Worm (Caenorhabditis elegans) whole organism, young adult: ENCODE measurements around the gene oac-14.

Source experiments
- B0261.1 ChIP-seq: sonication (generic microtip); optimal IDR thresholded peaks from 2 replicates; lab custom pipeline; 2016; ENCODE audit warnings: mild to moderate bottlenecking, missing genetic modification characterization, moderate library complexity, missing compliant biosample characterization
- C06A6.2 ChIP-seq: fragments of 200-800 bp; sonication (Bioruptor generic); conservative IDR thresholded peaks from 2 replicates; pipeline ENCODE4 v1.3.6; 2022; ENCODE audit warnings: missing genetic modification characterization, missing compliant biosample characterization
- F22D6.2 ChIP-seq: sonication (generic microtip); optimal IDR thresholded peaks from 2 replicates; lab custom pipeline; 2016; ENCODE audit warnings: mild to moderate bottlenecking, missing genetic modification characterization, missing compliant biosample characterization
- F23B12.7 ChIP-seq: sonication (generic microtip); optimal IDR thresholded peaks from 2 replicates; lab custom pipeline; 2017; ENCODE audit warnings: missing genetic modification characterization, mild to moderate bottlenecking, missing compliant biosample characterization, antibody characterized with exemption, moderate library complexity; ENCODE audit not compliant: insufficient read depth
- K11D2.4 ChIP-seq: fragments of 200-800 bp; sonication (Bioruptor generic); IDR thresholded peaks from 2 replicates; pipeline ENCODE4 v1.3.6; 2022; ENCODE audit warnings: missing genetic modification reagents, missing genetic modification characterization, missing compliant biosample characterization
- K12H6.12 ChIP-seq: fragments of 200-800 bp; sonication (Bioruptor generic); optimal IDR thresholded peaks from 2 replicates; lab custom pipeline; 2018; ENCODE audit warnings: mild to moderate bottlenecking, missing genetic modification characterization, missing compliant biosample characterization
- Y53F4B.3 ChIP-seq: fragments of 200-800 bp; sonication (Bioruptor generic); IDR thresholded peaks from 2 replicates; pipeline ENCODE4 v1.3.6; 2022; ENCODE audit warnings: missing genetic modification reagents, missing genetic modification characterization, missing compliant biosample characterization
- Y56A3A.18 ChIP-seq: fragments of 200-800 bp; sonication (Bioruptor generic); IDR thresholded peaks from 2 replicates; pipeline ENCODE4 v1.3.6; 2022; ENCODE audit warnings: missing genetic modification reagents, missing genetic modification characterization, missing compliant biosample characterization
- ZK185.1 ChIP-seq: sonication (generic microtip); optimal IDR thresholded peaks from 2 replicates; lab custom pipeline; 2016; ENCODE audit warnings: mild to moderate bottlenecking, missing genetic modification characterization, missing compliant biosample characterization; ENCODE audit not compliant: poor library complexity, severe bottlenecking
- ama-1 ChIP-seq, 3 experiments: fragments of 150-350 bp in 1 of 3; sonication (generic microtip) in 2 of 3; optimal IDR thresholded peaks; 2 replicates each; lab custom pipeline; 2014 to 2018; ENCODE audit warnings: missing biosample characterization in 2 of 3, missing genetic modification characterization in 2 of 3, missing genetic modification reagents in 2 of 3
- athp-1 ChIP-seq: sonication (generic microtip); optimal IDR thresholded peaks from 2 replicates; lab custom pipeline; 2017; ENCODE audit warnings: mild to moderate bottlenecking, missing genetic modification characterization, missing compliant biosample characterization
- attf-5 ChIP-seq: fragments of 200-800 bp; sonication (Bioruptor generic); optimal IDR thresholded peaks from 2 replicates; lab custom pipeline; 2018; ENCODE audit warnings: mild to moderate bottlenecking, missing genetic modification characterization, missing compliant biosample characterization
- ceh-40 ChIP-seq: fragments of 200-800 bp; sonication (Bioruptor generic); IDR thresholded peaks from 2 replicates; pipeline ENCODE4 v1.3.6; 2022; ENCODE audit warnings: missing genetic modification characterization, missing compliant biosample characterization
- chd-7 ChIP-seq: sonication (generic microtip); optimal IDR thresholded peaks from 2 replicates; lab custom pipeline; 2016; ENCODE audit warnings: mild to moderate bottlenecking, missing genetic modification characterization, moderate library complexity, missing compliant biosample characterization
- die-1 ChIP-seq: sonication (generic microtip); optimal IDR thresholded peaks from 2 replicates; lab custom pipeline; 2016; ENCODE audit warnings: missing genotype, mild to moderate bottlenecking, missing genetic modification characterization, missing compliant biosample characterization
- dox-1 ChIP-seq: fragments of 200-800 bp; sonication (Bioruptor generic); IDR thresholded peaks from 2 replicates; pipeline ENCODE4 v1.3.6; 2022; ENCODE audit warnings: missing genetic modification reagents, missing genetic modification characterization, missing compliant biosample characterization
- egl-18 ChIP-seq: fragments of 200-800 bp; sonication (Bioruptor generic); IDR thresholded peaks from 2 replicates; pipeline ENCODE4 v1.3.6; 2022; ENCODE audit warnings: missing genetic modification reagents, missing genetic modification characterization, missing compliant biosample characterization
- egl-44 ChIP-seq: fragments of 200-800 bp; sonication (Bioruptor generic); IDR thresholded peaks from 2 replicates; pipeline ENCODE4 v1.3.6; 2022; ENCODE audit warnings: missing genetic modification reagents, missing genetic modification characterization, missing compliant biosample characterization
- ekl-4 ChIP-seq: fragments of 200-800 bp; sonication (Bioruptor generic); IDR thresholded peaks from 2 replicates; pipeline ENCODE4 v1.3.6; 2022; ENCODE audit warnings: missing genetic modification reagents, missing genetic modification characterization, missing compliant biosample characterization
- gei-17 ChIP-seq: fragments of 200-800 bp; sonication (Bioruptor generic); optimal IDR thresholded peaks from 2 replicates; lab custom pipeline; 2018; ENCODE audit warnings: mild to moderate bottlenecking, missing genetic modification characterization, missing compliant biosample characterization
- hlh-12 ChIP-seq: sonication (generic microtip); optimal IDR thresholded peaks from 2 replicates; lab custom pipeline; 2016; ENCODE audit warnings: missing genetic modification characterization, missing compliant biosample characterization
- hsf-1 ChIP-seq: fragments of 200-800 bp; sonication (Bioruptor generic); IDR thresholded peaks from 2 replicates; pipeline ENCODE4 v1.3.6; 2022; ENCODE audit warnings: missing genetic modification reagents, missing genetic modification characterization, missing compliant biosample characterization
- lag-1 ChIP-seq: fragments of 200-800 bp; sonication (Bioruptor generic); IDR thresholded peaks from 2 replicates; pipeline ENCODE4 v1.3.6; 2022; ENCODE audit warnings: missing genetic modification reagents, missing genetic modification characterization, missing compliant biosample characterization
- let-607 ChIP-seq, 2 experiments: fragments of 200-800 bp in 1 of 2; sonication (Bioruptor generic) in 1 of 2; sonication (generic microtip) in 1 of 2; optimal IDR thresholded peaks; 2 replicates each; lab custom pipeline; 2016 to 2018; ENCODE audit warnings: mild to moderate bottlenecking in 2 of 2, missing compliant biosample characterization in 2 of 2, missing genetic modification characterization in 2 of 2, moderate library complexity in 2 of 2, missing genotype in 1 of 2
- lin-40 ChIP-seq: sonication (generic microtip); optimal IDR thresholded peaks from 2 replicates; lab custom pipeline; 2016; ENCODE audit warnings: missing genetic modification characterization, mild to moderate bottlenecking, missing compliant biosample characterization, missing genotype, missing genetic modification reagents
- lsl-1 ChIP-seq: fragments of 200-800 bp; sonication (Bioruptor generic); optimal IDR thresholded peaks from 2 replicates; lab custom pipeline; 2018; ENCODE audit warnings: mild to moderate bottlenecking, missing genetic modification characterization, moderate library complexity, missing compliant biosample characterization
- lsy-27 ChIP-seq: sonication (generic microtip); optimal IDR thresholded peaks from 2 replicates; lab custom pipeline; 2017; ENCODE audit warnings: missing genetic modification characterization, mild to moderate bottlenecking, missing compliant biosample characterization, antibody characterized with exemption, missing genotype, borderline replicate concordance; ENCODE audit not compliant: insufficient read depth
- madf-10 ChIP-seq: sonication (generic microtip); optimal IDR thresholded peaks from 2 replicates; lab custom pipeline; 2016; ENCODE audit warnings: mild to moderate bottlenecking, missing genetic modification characterization, missing compliant biosample characterization
- madf-8 ChIP-seq: fragments of 200-800 bp; sonication (Bioruptor generic); conservative IDR thresholded peaks from 2 replicates; pipeline ENCODE4 v1.3.6; 2022; ENCODE audit warnings: missing genetic modification reagents, missing genetic modification characterization, missing compliant biosample characterization
- nfyb-1 ChIP-seq: fragments of 200-800 bp; sonication (Bioruptor generic); IDR thresholded peaks from 2 replicates; pipeline ENCODE4 v1.3.6; 2022; ENCODE audit warnings: missing genetic modification reagents, missing genetic modification characterization, missing compliant biosample characterization
- nhr-179 ChIP-seq: sonication (generic microtip); optimal IDR thresholded peaks from 2 replicates; lab custom pipeline; 2016; ENCODE audit warnings: mild to moderate bottlenecking, missing genetic modification characterization, missing compliant biosample characterization
- nhr-27 ChIP-seq: fragments of 200-800 bp; sonication (Bioruptor generic); optimal IDR thresholded peaks from 2 replicates; lab custom pipeline; 2018; ENCODE audit warnings: mild to moderate bottlenecking, missing genetic modification characterization, moderate library complexity, missing compliant biosample characterization
- nhr-90 ChIP-seq: sonication (generic microtip); optimal IDR thresholded peaks from 2 replicates; lab custom pipeline; 2016; ENCODE audit warnings: missing genotype, mild to moderate bottlenecking, missing genetic modification characterization, missing compliant biosample characterization
- pbrm-1 ChIP-seq: fragments of 200-800 bp; sonication (Bioruptor generic); IDR thresholded peaks from 2 replicates; pipeline ENCODE4 v1.3.6; 2022; ENCODE audit warnings: missing genetic modification reagents, missing genetic modification characterization, missing compliant biosample characterization
- pha-4 ChIP-seq: fragments of 150-350 bp; sonication (generic microtip); optimal IDR thresholded peaks from 2 replicates; lab custom pipeline; 2014; ENCODE audit warnings: missing biosample characterization, missing genetic modification reagents, missing genetic modification characterization
- rcor-1 ChIP-seq: fragments of 200-800 bp; sonication (Bioruptor generic); IDR thresholded peaks from 2 replicates; pipeline ENCODE4 v1.3.6; 2022; ENCODE audit warnings: missing genetic modification reagents, missing genetic modification characterization, missing compliant biosample characterization
- rec-8 ChIP-seq, 2 experiments: sonication (generic microtip); optimal IDR thresholded peaks; 2 replicates each; lab custom pipeline; 2016; ENCODE audit warnings: mild to moderate bottlenecking in 2 of 2, missing genetic modification characterization in 2 of 2, missing genetic modification reagents in 2 of 2, missing genotype in 2 of 2, missing biosample characterization in 1 of 2, missing compliant biosample characterization in 1 of 2, moderate library complexity in 1 of 2
- rpc-1 ChIP-seq, 2 experiments: fragments of 150-350 bp in 1 of 2; sonication (generic microtip) in 1 of 2; optimal IDR thresholded peaks; 2 replicates each; lab custom pipeline; 2014 to 2018; ENCODE audit warnings: missing biosample characterization in 1 of 2, missing genetic modification characterization in 1 of 2, missing genetic modification reagents in 1 of 2, missing genotype in 1 of 2
- snpc-1.1 ChIP-seq: sonication (generic microtip); optimal IDR thresholded peaks from 2 replicates; lab custom pipeline; 2017; ENCODE audit warnings: missing genetic modification characterization, mild to moderate bottlenecking, missing compliant biosample characterization, antibody characterized with exemption, moderate library complexity, missing genotype, missing genetic modification reagents; ENCODE audit not compliant: insufficient read depth
- somi-1 ChIP-seq: fragments of 200-800 bp; sonication (Bioruptor generic); optimal IDR thresholded peaks from 2 replicates; lab custom pipeline; 2018; ENCODE audit warnings: mild to moderate bottlenecking, missing genetic modification characterization, missing compliant biosample characterization
- tbp1 ChIP-seq: fragments of 200-800 bp; sonication (Bioruptor generic); optimal IDR thresholded peaks from 2 replicates; lab custom pipeline; 2018; ENCODE audit warnings: mild to moderate bottlenecking, missing genetic modification characterization, missing compliant biosample characterization
- zfh-2 ChIP-seq: fragments of 200-800 bp; sonication (Bioruptor generic); conservative IDR thresholded peaks from 2 replicates; pipeline ENCODE4 v1.3.6; 2022; ENCODE audit warnings: missing genetic modification reagents, missing genetic modification characterization, missing compliant biosample characterization
- zim-3 ChIP-seq: sonication (generic microtip); optimal IDR thresholded peaks from 2 replicates; lab custom pipeline; 2017; ENCODE audit warnings: mild to moderate bottlenecking, missing genetic modification characterization, moderate library complexity, missing compliant biosample characterization
- ztf-18 ChIP-seq: sonication (generic microtip); optimal IDR thresholded peaks from 2 replicates; lab custom pipeline; 2016; ENCODE audit warnings: missing genotype, mild to moderate bottlenecking, missing genetic modification characterization, missing compliant biosample characterization
- ztf-22 ChIP-seq: fragments of 200-800 bp; sonication (Bioruptor generic); optimal IDR thresholded peaks from 2 replicates; lab custom pipeline; 2018; ENCODE audit warnings: mild to moderate bottlenecking, missing genetic modification characterization, moderate library complexity, missing compliant biosample characterization
- ztf-28 ChIP-seq: fragments of 200-800 bp; sonication (Bioruptor generic); IDR thresholded peaks from 2 replicates; pipeline ENCODE4 v1.3.6; 2022; ENCODE audit warnings: missing genetic modification reagents, missing genetic modification characterization, missing compliant biosample characterization
- ztf-3 ChIP-seq: fragments of 200-800 bp; sonication (Bioruptor generic); optimal IDR thresholded peaks from 2 replicates; lab custom pipeline; 2018; ENCODE audit warnings: mild to moderate bottlenecking, missing genetic modification characterization, missing compliant biosample characterization

Gene oac-14

ce11 chrX:10188493-10188895, 46.7 kb upstream of the oac-14 start:
- TF ChIP-seq somi-1 (GFP tag; lab: Kevin White, UChicago) (peak; percentile 34), lin-40 (tag; lab: Kevin White, UChicago) (peak; percentile 85), zim-3 (tag; lab: Kevin White, UChicago) (peak; percentile 23), gei-17 (GFP tag; lab: Kevin White, UChicago) (peak; percentile 18), K11D2.4 (GFP tag; lab: Robert Waterston, UW) (peak; percentile 68), nhr-179 (no peak), rec-8 (tag; optimal IDR thresholded peaks at IDR 0.05; lab: Kevin White, UChicago) (no peak), ztf-22 (GFP tag; lab: Kevin White, UChicago) (no peak), lag-1 (GFP tag; lab: Robert Waterston, UW) (no peak), attf-5 (GFP tag; lab: Kevin White, UChicago) (peak; percentile 59), zfh-2 (peak; percentile 98), ceh-40 (no peak), let-607 (tag; optimal IDR thresholded peaks at IDR 0.05; lab: Kevin White, UChicago) (peak in 1 of 2 experiments; percentile 25), nhr-90 (peak; percentile 54), chd-7 (tag; lab: Kevin White, UChicago) (peak; percentile 44), die-1 (tag; lab: Kevin White, UChicago) (no peak), lsy-27 (no peak), athp-1 (tag; lab: Kevin White, UChicago) (no peak), pbrm-1 (GFP tag; lab: Robert Waterston, UW) (peak; percentile 49; the same call in 1 of the 2 replicates), Y53F4B.3 (GFP tag; lab: Robert Waterston, UW) (no peak), rcor-1 (GFP tag; lab: Robert Waterston, UW) (no peak), F22D6.2 (tag; lab: Kevin White, UChicago) (peak; percentile 50), rpc-1 (optimal IDR thresholded peaks at IDR 0.05; lab: Kevin White, UChicago) (no peak), rpc-1 (tag; optimal IDR thresholded peaks at IDR 0.05; lab: Kevin White, UChicago) (no peak), nhr-27 (no peak), B0261.1 (tag; lab: Kevin White, UChicago) (no peak), egl-44 (GFP tag; lab: Robert Waterston, UW) (no peak), ztf-28 (GFP tag; lab: Robert Waterston, UW) (no peak), C06A6.2 (GFP tag; lab: Robert Waterston, UW) (no peak; the same call in 1 of the 2 replicates), lsl-1 (no peak), F23B12.7 (tag; lab: Kevin White, UChicago) (no peak), ama-1 (optimal IDR thresholded peaks at IDR 0.05; lab: Kevin White, UChicago) (peak; percentile 10), ama-1 (GFP tag; optimal IDR thresholded peaks at IDR 0.05; lab: Kevin White, UChicago) (no peak), madf-8 (no peak), madf-10 (tag; lab: Kevin White, UChicago) (peak; percentile 38), Y56A3A.18 (GFP tag; lab: Robert Waterston, UW) (no peak), ZK185.1 (tag; lab: Kevin White, UChicago) (no peak), dox-1 (GFP tag; lab: Robert Waterston, UW) (peak; percentile 75; the same call in 1 of the 2 replicates), hsf-1 (GFP tag; lab: Robert Waterston, UW) (no peak), K12H6.12 (peak; percentile 88), egl-18 (GFP tag; lab: Robert Waterston, UW) (no peak), pha-4 (tag; lab: Kevin White, UChicago) (no peak), hlh-12 (tag; lab: Kevin White, UChicago) (no peak), ztf-3 (GFP tag; lab: Kevin White, UChicago) (no peak), snpc-1.1 (tag; lab: Kevin White, UChicago) (no peak), nfyb-1 (GFP tag; lab: Robert Waterston, UW) (0 out of 2 replicates have a peak, but pooled peaks have one; percentile 48), tbp1 (peak; percentile 42), ztf-18 (tag; lab: Kevin White, UChicago) (peak; percentile 44), ekl-4 (GFP tag; lab: Robert Waterston, UW) (0 out of 2 replicates have a peak, but pooled peaks have one; percentile 13)
